Fruit fly (Drosophila melanogaster) whole organism, pupa: Measurements from ENCODE around the gene spn-A.

ENCODE experiments used
- CG10348 ChIP-seq: fragments of 200-800 bp; sonication (Bioruptor generic); IDR thresholded peaks from 2 replicates; pipeline ENCODE4 v1.3.6; 2022; ENCODE audit warnings: missing biosample characterization, missing genetic modification characterization
- CG12605 ChIP-seq: fragments of 200-800 bp; sonication (Bioruptor generic); IDR thresholded peaks from 2 replicates; pipeline ENCODE4 v1.3.6; 2022; ENCODE audit warnings: missing biosample characterization, missing genetic modification characterization
- CG13204 ChIP-seq: fragments of 200-800 bp; sonication (Bioruptor generic); optimal IDR thresholded peaks from 2 replicates; lab custom pipeline; 2018; ENCODE audit warnings: missing biosample characterization, mild to moderate bottlenecking, missing genetic modification characterization, moderate library complexity
- CG14655 ChIP-seq: fragments of 200-800 bp; sonication (Bioruptor generic); optimal IDR thresholded peaks from 3 replicates; lab custom pipeline; 2017; ENCODE audit warnings: mild to moderate bottlenecking, missing biosample characterization, missing genetic modification reagents, missing genetic modification characterization
- CG15710 ChIP-seq: fragments of 200-800 bp; sonication (Bioruptor generic); optimal IDR thresholded peaks from 2 replicates; lab custom pipeline; 2018; ENCODE audit warnings: missing biosample characterization, mild to moderate bottlenecking, missing genetic modification characterization, moderate library complexity
- CG17806 ChIP-seq: fragments of 200-800 bp; sonication (Bioruptor generic); optimal IDR thresholded peaks from 2 replicates; lab custom pipeline; 2018; ENCODE audit warnings: missing biosample characterization, mild to moderate bottlenecking, missing genetic modification characterization, moderate library complexity
- CG32121 ChIP-seq: fragments of 200-800 bp; sonication (Bioruptor generic); IDR thresholded peaks from 2 replicates; pipeline ENCODE4 v1.3.6; 2022; ENCODE audit warnings: missing biosample characterization, missing genetic modification characterization
- CG34367 ChIP-seq: fragments of 200-800 bp; sonication (Bioruptor generic); optimal IDR thresholded peaks from 2 replicates; lab custom pipeline; 2018; ENCODE audit warnings: missing biosample characterization, mild to moderate bottlenecking, missing genetic modification characterization
- CG4496 ChIP-seq: fragments of 200-800 bp; sonication (Bioruptor generic); IDR thresholded peaks from 3 replicates; pipeline ENCODE4 v1.3.6; 2022; ENCODE audit warnings: missing biosample characterization, missing genetic modification characterization
- CG8159 ChIP-seq: fragments of 200-800 bp; sonication (Bioruptor generic); optimal IDR thresholded peaks from 3 replicates; lab custom pipeline; 2018; ENCODE audit warnings: missing biosample characterization, mild to moderate bottlenecking, missing genetic modification characterization, moderate library complexity
- CG8301 ChIP-seq: fragments of 200-800 bp; sonication (Bioruptor generic); optimal IDR thresholded peaks from 2 replicates; lab custom pipeline; 2018; ENCODE audit warnings: missing biosample characterization, mild to moderate bottlenecking, missing genetic modification characterization
- CG9948 ChIP-seq: fragments of 200-800 bp; sonication (Bioruptor generic); optimal IDR thresholded peaks from 2 replicates; lab custom pipeline; 2018; ENCODE audit warnings: missing biosample characterization, mild to moderate bottlenecking, missing genetic modification characterization, moderate library complexity
- D1 ChIP-seq: fragments of 200-800 bp; sonication (Bioruptor generic); optimal IDR thresholded peaks from 2 replicates; lab custom pipeline; 2018; ENCODE audit warnings: missing biosample characterization, mild to moderate bottlenecking, missing genetic modification characterization, moderate library complexity
- EcR ChIP-seq: fragments of 200-800 bp; sonication (Bioruptor generic); optimal IDR thresholded peaks from 3 replicates; lab custom pipeline; 2019; ENCODE audit warnings: missing biosample characterization, missing genetic modification characterization, mild to moderate bottlenecking, moderate library complexity, missing genetic modification reagents
- Ets98B ChIP-seq: fragments of 200-800 bp; sonication (Bioruptor generic); IDR thresholded peaks from 2 replicates; pipeline ENCODE4 v1.3.6; 2022; ENCODE audit warnings: missing biosample characterization, missing genetic modification characterization
- Pif1A ChIP-seq: fragments of 200-800 bp; sonication (Bioruptor generic); optimal IDR thresholded peaks from 3 replicates; lab custom pipeline; 2016; ENCODE audit warnings: missing biosample characterization, missing genetic modification characterization
- Pif1B ChIP-seq: fragments of 200-800 bp; sonication (Bioruptor generic); optimal IDR thresholded peaks from 3 replicates; lab custom pipeline; 2016; ENCODE audit warnings: missing biosample characterization, missing genetic modification characterization
- Snoo ChIP-seq: fragments of 200-800 bp; sonication (Bioruptor generic); optimal IDR thresholded peaks from 3 replicates; lab custom pipeline; 2017; ENCODE audit warnings: missing biosample characterization, mild to moderate bottlenecking, missing genetic modification characterization, inconsistent platforms
- fd96Ca ChIP-seq: fragments of 200-800 bp; sonication (Bioruptor generic); IDR thresholded peaks from 3 replicates; pipeline ENCODE4 v1.3.6; 2022; ENCODE audit warnings: missing biosample characterization, missing genetic modification characterization
- gl ChIP-seq: fragments of 200-800 bp; sonication (Bioruptor generic); optimal IDR thresholded peaks from 2 replicates; lab custom pipeline; 2018; ENCODE audit warnings: missing biosample characterization, mild to moderate bottlenecking, missing genetic modification characterization
- rn ChIP-seq: fragments of 200-800 bp; sonication (Bioruptor generic); IDR thresholded peaks from 2 replicates; pipeline ENCODE4 v1.3.6; 2022; ENCODE audit warnings: missing biosample characterization, missing genetic modification characterization

spn-A gene

DNA sequence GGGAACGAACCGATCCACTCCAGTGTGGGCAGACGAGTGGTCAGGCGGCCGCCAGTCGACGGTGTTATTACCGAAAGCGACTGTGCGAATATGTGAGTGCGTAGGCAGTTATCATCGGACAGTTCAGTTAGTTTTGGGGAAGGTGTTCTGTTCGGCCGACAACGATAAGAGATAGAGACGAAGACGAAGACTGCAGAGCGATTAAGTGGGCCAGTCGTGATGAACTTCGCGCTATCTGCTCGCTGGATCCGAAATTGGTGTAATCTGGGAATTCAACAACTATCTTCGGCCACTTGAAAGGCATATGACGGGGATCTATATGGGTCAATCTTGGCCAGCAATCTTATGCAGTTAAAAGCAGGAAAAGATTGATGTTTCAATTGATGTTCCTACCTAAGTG lies 46.7 kb downstream of the spn-A start, which contains the start of gene CG7912:
CG7912 (minus strand) TSS at position 17 of the 400 bp plus-strand sequence.
- TF ChIP-seq D1 (tag; lab: Kevin White, UChicago), result no peak
- no peak for TF ChIP-seq CG34367 (tag; lab: Kevin White, UChicago)
- no peak for TF ChIP-seq Pif1B (GFP tag; lab: Kevin White, UChicago)
- TF ChIP-seq Snoo, result no peak
- no peak for TF ChIP-seq CG32121 (GFP tag; lab: Robert Waterston, UW)
- no peak for TF ChIP-seq Pif1A (GFP tag; lab: Kevin White, UChicago)
- TF ChIP-seq fd96Ca, result no peak
- no peak for TF ChIP-seq Ets98B
- TF ChIP-seq rn (GFP tag; lab: Robert Waterston, UW), result no peak
- TF ChIP-seq CG10348 (GFP tag; lab: Robert Waterston, UW), result no peak
- no peak for TF ChIP-seq CG14655 (GFP tag; lab: Kevin White, UChicago)
- TF ChIP-seq CG12605 (GFP tag; lab: Robert Waterston, UW), result no peak
- no peak for TF ChIP-seq CG17806 (tag; lab: Kevin White, UChicago)
- no peak for TF ChIP-seq CG8159 (tag; lab: Kevin White, UChicago)
- TF ChIP-seq CG9948, result no peak
- TF ChIP-seq EcR (GFP tag; lab: Kevin White, UChicago), result no peak
- TF ChIP-seq gl (tag; lab: Kevin White, UChicago), result no peak
- TF ChIP-seq CG4496 (GFP tag; lab: Robert Waterston, UW), result no peak
- TF ChIP-seq CG8301 (tag; lab: Kevin White, UChicago), result no peak
- no peak for TF ChIP-seq CG15710 (tag; lab: Kevin White, UChicago)

- TF ChIP-seq Ets98B (peak; percentile 76), CG32121 (GFP tag; lab: Robert Waterston, UW) (no peak), gl (tag; lab: Kevin White, UChicago) (peak; percentile 86), CG4496 (GFP tag; lab: Robert Waterston, UW) (peak; percentile 87), CG8159 (tag; lab: Kevin White, UChicago) (peak; percentile 44), Pif1B (GFP tag; lab: Kevin White, UChicago) (peak; percentile 53), CG10348 (GFP tag; lab: Robert Waterston, UW) (no peak), CG34367 (tag; lab: Kevin White, UChicago) (peak; percentile 34), Pif1A (GFP tag; lab: Kevin White, UChicago) (no peak), CG12605 (GFP tag; lab: Robert Waterston, UW) (peak; percentile 82), CG8301 (tag; lab: Kevin White, UChicago) (peak; percentile 39), CG13204 (GFP tag; lab: Kevin White, UChicago) (no peak), CG14655 (GFP tag; lab: Kevin White, UChicago) (peak; percentile 63), fd96Ca (peak; percentile 55; the same call in 1 of the 3 replicates), CG15710 (tag; lab: Kevin White, UChicago) (peak; percentile 45), EcR (GFP tag; lab: Kevin White, UChicago) (peak; percentile 60), CG17806 (tag; lab: Kevin White, UChicago) (peak; percentile 42)
Measured at dm6 chr3R:30005332-30005979, 50.4 kb downstream of the spn-A start.
